Fruit fly (Drosophila melanogaster): ENCODE data around the gene CtsL4.

DNA sequence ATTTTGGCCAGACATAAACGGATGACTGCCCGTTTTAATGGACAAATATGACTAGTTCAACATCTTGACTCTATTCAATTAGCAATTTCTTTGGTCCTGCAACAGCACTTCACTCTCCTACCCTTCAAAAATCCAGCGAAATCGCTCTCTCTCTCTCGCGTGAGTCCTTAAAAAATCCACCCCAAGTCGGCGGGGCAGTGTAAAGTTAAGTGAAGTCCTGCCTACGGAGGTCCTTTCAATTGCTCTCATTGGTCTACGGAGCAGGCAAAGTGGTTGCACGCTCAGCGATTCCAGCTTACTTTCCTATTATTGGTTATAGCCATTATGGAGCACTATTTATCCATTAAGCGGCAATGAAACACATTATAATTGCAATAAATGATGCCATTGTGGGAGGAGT, 2.5 kb downstream of the CtsL4 start, which contains the start of gene CG34367:
- TF ChIP-seq CG17612 (GFP tag; IDR thresholded peaks at IDR 0.05) (no peak), CG1832 (GFP tag; optimal IDR thresholded peaks at IDR 0.05) (no peak), Taf1 (GFP tag; IDR thresholded peaks at IDR 0.05) (no peak), CG13775 (GFP tag; optimal IDR thresholded peaks at IDR 0.05) (no peak), hbn (GFP tag; IDR thresholded peaks at IDR 0.05; ENCODE audit: partially characterized antibody) (no peak), NC2β (GFP tag; optimal IDR thresholded peaks at IDR 0.05) (no peak)
